Worm (Caenorhabditis elegans) whole organism, early embryonic: ENCODE data around the gene F28H6.6.

Experiments
- B0310.2 ChIP-seq: sonication (generic microtip); optimal IDR thresholded peaks from 2 replicates; lab custom pipeline; 2016; ENCODE audit warnings: mild to moderate bottlenecking, missing genetic modification characterization, missing compliant biosample characterization
- F13C5.2 ChIP-seq: sonication (generic microtip); optimal IDR thresholded peaks from 2 replicates; lab custom pipeline; 2017; ENCODE audit warnings: mild to moderate bottlenecking, missing genetic modification characterization, inconsistent platforms, missing compliant biosample characterization
- aly-1 ChIP-seq: sonication (generic microtip); optimal IDR thresholded peaks from 2 replicates; lab custom pipeline; 2016; ENCODE audit warnings: missing genetic modification characterization, missing compliant biosample characterization
- ama-1 ChIP-seq: fragments of 150-350 bp; optimal IDR thresholded peaks from 2 replicates; lab custom pipeline; 2014
- ceh-13 ChIP-seq: fragments of 200-800 bp; sonication (Bioruptor generic); optimal IDR thresholded peaks from 2 replicates; lab custom pipeline; 2018; ENCODE audit warnings: mild to moderate bottlenecking, missing genetic modification characterization, missing compliant biosample characterization
- ceh-36 ChIP-seq: sonication (generic microtip); optimal IDR thresholded peaks from 2 replicates; lab custom pipeline; 2016; ENCODE audit warnings: missing genetic modification characterization, inconsistent platforms, missing compliant biosample characterization
- flt-1 ChIP-seq: fragments of 200-800 bp; sonication (Bioruptor generic); IDR thresholded peaks from 2 replicates; pipeline ENCODE4 v1.3.6; 2022; ENCODE audit warnings: missing genetic modification characterization, missing compliant biosample characterization
- hmbx-1 ChIP-seq: sonication (generic microtip); optimal IDR thresholded peaks from 2 replicates; lab custom pipeline; 2016; ENCODE audit warnings: mild to moderate bottlenecking, missing genetic modification characterization, missing compliant biosample characterization
- hmg-4 ChIP-seq: fragments of 200-800 bp; sonication (Bioruptor generic); optimal IDR thresholded peaks from 2 replicates; lab custom pipeline; 2018; ENCODE audit warnings: mild to moderate bottlenecking, missing genetic modification characterization, missing compliant biosample characterization
- pes-1 ChIP-seq: fragments of 200-800 bp; sonication (Bioruptor generic); IDR thresholded peaks from 2 replicates; pipeline ENCODE4 v1.3.6; 2022; ENCODE audit warnings: missing genetic modification reagents, missing genetic modification characterization, missing compliant biosample characterization
- scrt-1 ChIP-seq: fragments of 200-800 bp; sonication (Bioruptor generic); IDR thresholded peaks from 2 replicates; pipeline ENCODE4 v1.3.6; 2022; ENCODE audit warnings: missing genetic modification characterization, missing compliant biosample characterization
- sea-1 ChIP-seq: fragments of 200-800 bp; sonication (Bioruptor generic); conservative IDR thresholded peaks from 2 replicates; pipeline ENCODE4 v1.3.6; 2022; ENCODE audit warnings: missing genetic modification characterization, missing compliant biosample characterization
- tbx-11 ChIP-seq: fragments of 200-800 bp; sonication (Bioruptor generic); IDR thresholded peaks from 2 replicates; pipeline ENCODE4 v1.3.6; 2022; ENCODE audit warnings: missing genetic modification characterization, missing compliant biosample characterization
- tbx-37 ChIP-seq: fragments of 200-800 bp; sonication (Bioruptor generic); conservative IDR thresholded peaks from 2 replicates; pipeline ENCODE4 v1.3.6; 2022; ENCODE audit warnings: missing genetic modification reagents, missing genetic modification characterization, missing compliant biosample characterization

DNA sequence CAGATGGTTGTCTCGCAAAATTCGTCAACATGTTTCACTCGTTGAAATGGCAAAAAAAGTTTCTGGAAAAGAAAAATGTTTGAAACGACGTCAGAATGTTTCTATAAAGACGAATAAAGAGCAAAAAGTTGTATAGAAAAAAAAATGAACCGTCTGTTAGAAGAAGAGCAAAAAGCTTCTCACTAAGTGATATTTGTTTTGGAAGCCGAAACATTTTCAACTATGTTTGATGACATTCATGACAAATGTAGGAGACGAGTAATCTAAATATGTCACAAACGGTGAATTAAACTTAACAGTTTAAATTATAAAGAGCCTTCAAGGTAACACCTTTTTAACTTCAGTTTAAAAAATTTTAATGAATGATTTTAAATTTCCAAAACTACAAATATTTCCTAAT, 14.4 kb upstream of the F28H6.6 start, which contains the start of gene nkat-1:
- TF ChIP-seq pes-1 (GFP tag; lab: Robert Waterston, UW) (no peak), B0310.2 (tag; lab: Kevin White, UChicago) (no peak), ama-1 (lab: Kevin White, UChicago) (no peak), flt-1 (GFP tag; lab: Robert Waterston, UW) (no peak), scrt-1 (no peak), ceh-36 (tag; lab: Kevin White, UChicago) (no peak), ceh-13 (GFP tag; lab: Kevin White, UChicago) (no peak), aly-1 (tag; lab: Kevin White, UChicago) (no peak), hmbx-1 (tag; lab: Kevin White, UChicago) (no peak), tbx-37 (GFP tag; lab: Robert Waterston, UW) (no peak), sea-1 (no peak), tbx-11 (GFP tag; lab: Robert Waterston, UW) (no peak), hmg-4 (GFP tag; lab: Kevin White, UChicago) (no peak), F13C5.2 (tag; lab: Kevin White, UChicago) (no peak)
